Fruit fly (Drosophila melanogaster) whole organism, prepupa: ENCODE data around the gene CG13924.

Source experiments
- Blimp-1 ChIP-seq: fragments of 200-800 bp; sonication (Bioruptor generic); optimal IDR thresholded peaks from 3 replicates; lab custom pipeline; 2017; ENCODE audit warnings: missing biosample characterization, missing genetic modification characterization, mild to moderate bottlenecking, moderate library complexity, missing genetic modification reagents
- CG34406 ChIP-seq: fragments of 200-800 bp; sonication (Bioruptor generic); optimal IDR thresholded peaks from 3 replicates; lab custom pipeline; 2016; ENCODE audit warnings: missing biosample characterization, missing genetic modification characterization
- CG3919 ChIP-seq: fragments of 200-800 bp; sonication (Bioruptor generic); optimal IDR thresholded peaks from 3 replicates; lab custom pipeline; 2016; ENCODE audit warnings: missing biosample characterization, missing genetic modification characterization
- CG6808 ChIP-seq: fragments of 200-800 bp; sonication (Bioruptor generic); optimal IDR thresholded peaks from 3 replicates; lab custom pipeline; 2017; ENCODE audit warnings: missing biosample characterization, missing genetic modification characterization, mild to moderate bottlenecking, moderate library complexity, missing genetic modification reagents
- CG8632 ChIP-seq: fragments of 200-800 bp; sonication (Bioruptor generic); optimal IDR thresholded peaks from 3 replicates; lab custom pipeline; 2016; ENCODE audit warnings: missing biosample characterization, missing genetic modification characterization
- Hr38 ChIP-seq: sonication (Bioruptor generic); optimal IDR thresholded peaks from 2 replicates; lab custom pipeline; 2016; ENCODE audit warnings: missing biosample characterization, missing genetic modification characterization
- fkh ChIP-seq: fragments of 200-800 bp; sonication (Bioruptor generic); optimal IDR thresholded peaks from 3 replicates; lab custom pipeline; 2017; ENCODE audit warnings: missing biosample characterization, mild to moderate bottlenecking, missing genetic modification characterization, moderate library complexity

DNA sequence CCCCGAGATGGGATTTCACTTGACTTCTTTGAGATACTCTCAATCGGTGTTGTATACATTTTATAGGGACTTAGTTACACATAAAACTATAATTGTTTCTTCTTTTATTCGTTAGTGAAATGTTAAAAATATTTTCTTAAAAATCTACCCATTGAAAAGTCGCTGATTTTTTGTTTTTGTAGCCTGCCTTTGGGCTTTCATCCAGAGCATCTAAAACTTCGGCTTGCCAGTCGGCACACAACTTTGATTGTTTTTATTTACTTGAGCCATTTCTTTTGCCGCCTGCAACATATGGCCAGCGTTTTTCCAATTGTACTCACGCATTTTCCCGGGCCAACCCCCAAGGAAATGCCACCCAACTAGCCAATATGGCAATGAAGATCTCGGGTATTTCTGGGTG lies 22.1 kb downstream of the CG13924 start:
- TF ChIP-seq Blimp-1, result no peak
- no peak for TF ChIP-seq CG3919
- no peak for TF ChIP-seq Hr38
- TF ChIP-seq CG6808, result no peak
- TF ChIP-seq fkh (GFP tag; lab: Kevin White, UChicago), result no peak
- no peak for TF ChIP-seq CG8632
- no peak for TF ChIP-seq CG34406
